Fruit fly (Drosophila melanogaster): ENCODE measurements around the gene Dscam2.

Gene Dscam2

dm6 chr3L:7153634-7154033, 36.1 kb downstream of the Dscam2 start:
- TF ChIP-seq CG12768 (GFP tag; optimal IDR thresholded peaks at IDR 0.05) = no peak
- TF ChIP-seq Hr96 (GFP tag; optimal IDR thresholded peaks at IDR 0.05) = no peak
- no peak for TF ChIP-seq CG7101 (tag; optimal IDR thresholded peaks at IDR 0.05)
- no peak for TF ChIP-seq Crg-1 (GFP tag; optimal IDR thresholded peaks at IDR 0.05)
- no peak for TF ChIP-seq CG33017 (tag; optimal IDR thresholded peaks at IDR 0.05)
- no peak for TF ChIP-seq CG1620 (GFP tag; optimal IDR thresholded peaks at IDR 0.05)
- TF ChIP-seq CG7045 (GFP tag; optimal IDR thresholded peaks at IDR 0.05) = no peak

dm6 chr3L:7151521-7152465, 37.9 kb downstream of the Dscam2 start:
- TF ChIP-seq kay (GFP tag; ENCODE audit: borderline replicate concordance) (no peak), Clk (GFP tag; optimal IDR thresholded peaks at IDR 0.05) (no peak), CG33017 (tag; optimal IDR thresholded peaks at IDR 0.05) (no peak), bab1 (GFP tag; optimal IDR thresholded peaks at IDR 0.05) (no peak), CG11617 (GFP tag; optimal IDR thresholded peaks at IDR 0.05) (no peak), CG5204 (GFP tag; optimal IDR thresholded peaks at IDR 0.05) (no peak), CG7045 (GFP tag; optimal IDR thresholded peaks at IDR 0.05) (no peak), Crg-1 (GFP tag; optimal IDR thresholded peaks at IDR 0.05) (no peak), cnc (optimal IDR thresholded peaks at IDR 0.05) (no peak), CG7101 (tag; optimal IDR thresholded peaks at IDR 0.05) (no peak), CG14711 (tag; optimal IDR thresholded peaks at IDR 0.05) (no peak)

- TF ChIP-seq toe (GFP tag; optimal IDR thresholded peaks at IDR 0.05) = no peak
- no peak for TF ChIP-seq Crg-1 (GFP tag; optimal IDR thresholded peaks at IDR 0.05)
- TF ChIP-seq Mnt (GFP tag; optimal IDR thresholded peaks at IDR 0.05) = no peak
- TF ChIP-seq CG12768 (GFP tag; optimal IDR thresholded peaks at IDR 0.05) = no peak
- TF ChIP-seq CG14711 (tag; optimal IDR thresholded peaks at IDR 0.05) = peak; percentile 27
These were observed 38.9 kb downstream of the Dscam2 start for dm6 chr3L:7150850-7151249.

dm6 chr3L:7149827-7150226, 39.9 kb downstream of the Dscam2 start:
- TF ChIP-seq bab1 (GFP tag; optimal IDR thresholded peaks at IDR 0.05) = no peak
- no peak for TF ChIP-seq CG1620 (GFP tag; optimal IDR thresholded peaks at IDR 0.05)
- TF ChIP-seq cic (GFP tag; optimal IDR thresholded peaks at IDR 0.05) = no peak
- TF ChIP-seq CG5204 (GFP tag; optimal IDR thresholded peaks at IDR 0.05) = no peak
- TF ChIP-seq ovo (GFP tag; optimal IDR thresholded peaks at IDR 0.05) = no peak
- no peak for TF ChIP-seq pad (GFP tag; optimal IDR thresholded peaks at IDR 0.05)

dm6 chr3L:7149388-7149787, 40.3 kb downstream of the Dscam2 start:
- TF ChIP-seq CG1620 (GFP tag; optimal IDR thresholded peaks at IDR 0.05) (no peak), kay (GFP tag; ENCODE audit: borderline replicate concordance) (no peak), cnc (optimal IDR thresholded peaks at IDR 0.05) (no peak), Hr96 (GFP tag; optimal IDR thresholded peaks at IDR 0.05) (no peak), CG7045 (GFP tag; optimal IDR thresholded peaks at IDR 0.05) (no peak), Crg-1 (GFP tag; optimal IDR thresholded peaks at IDR 0.05) (no peak), Mnt (GFP tag; optimal IDR thresholded peaks at IDR 0.05) (no peak), tj (GFP tag; optimal IDR thresholded peaks at IDR 0.05) (no peak), Clk (GFP tag; optimal IDR thresholded peaks at IDR 0.05) (no peak), pad (GFP tag; optimal IDR thresholded peaks at IDR 0.05) (no peak), CG7101 (tag; optimal IDR thresholded peaks at IDR 0.05) (no peak), cic (GFP tag; optimal IDR thresholded peaks at IDR 0.05) (no peak)

dm6 chr3L:7147796-7148195, 41.9 kb downstream of the Dscam2 start:
- TF ChIP-seq Crg-1 (GFP tag; optimal IDR thresholded peaks at IDR 0.05) = no peak
- TF ChIP-seq bab1 (GFP tag; optimal IDR thresholded peaks at IDR 0.05) = no peak
- TF ChIP-seq Clk (GFP tag; optimal IDR thresholded peaks at IDR 0.05) = no peak
- no peak for TF ChIP-seq CG1620 (GFP tag; optimal IDR thresholded peaks at IDR 0.05)
- TF ChIP-seq cic (GFP tag; optimal IDR thresholded peaks at IDR 0.05) = no peak
- TF ChIP-seq kay (GFP tag; ENCODE audit: borderline replicate concordance) = no peak
- no peak for TF ChIP-seq toe (GFP tag; optimal IDR thresholded peaks at IDR 0.05)
- no peak for TF ChIP-seq pad (GFP tag; optimal IDR thresholded peaks at IDR 0.05)

dm6 chr3L:7143283-7143682, 46.4 kb downstream of the Dscam2 start:
- TF ChIP-seq CG33017 (tag; optimal IDR thresholded peaks at IDR 0.05) (no peak), pad (GFP tag; optimal IDR thresholded peaks at IDR 0.05) (no peak)
